Worm (Caenorhabditis elegans) whole organism, L2 larva: ENCODE results near the gene fbxc-32.
"Not testable (repeated sequence)": the region's sequence is repeated elsewhere in the genome, so short reads cannot be mapped to it uniquely, and the experiment has no call there.

ENCODE experiments used
- R02D3.7 ChIP-seq: fragments of 150-350 bp; optimal IDR thresholded peaks from 2 replicates; lab custom pipeline; 2014; ENCODE audit warnings: missing biosample characterization, missing genetic modification characterization
- Y55F3AM.14 ChIP-seq: fragments of 200-800 bp; sonication (Bioruptor generic); optimal IDR thresholded peaks from 2 replicates; lab custom pipeline; 2018; ENCODE audit warnings: mild to moderate bottlenecking, missing genetic modification characterization, missing compliant biosample characterization
- ZK546.5 ChIP-seq: sonication (generic microtip); optimal IDR thresholded peaks from 2 replicates; lab custom pipeline; 2017; ENCODE audit warnings: missing biosample characterization, missing genetic modification characterization
- alr-1 ChIP-seq: fragments of 150-350 bp; optimal IDR thresholded peaks from 2 replicates; lab custom pipeline; 2014; ENCODE audit warnings: missing biosample characterization, missing genetic modification characterization
- aly-2 ChIP-seq: fragments of 150-350 bp; optimal IDR thresholded peaks from 2 replicates; lab custom pipeline; 2014; ENCODE audit warnings: missing biosample characterization, missing genetic modification characterization
- ceh-16 ChIP-seq: fragments of 150-350 bp; optimal IDR thresholded peaks from 2 replicates; lab custom pipeline; 2014; ENCODE audit warnings: missing biosample characterization, missing genetic modification characterization
- ceh-82 ChIP-seq: fragments of 150-350 bp; optimal IDR thresholded peaks from 2 replicates; lab custom pipeline; 2014; ENCODE audit warnings: missing biosample characterization, missing genetic modification characterization
- crh-2 ChIP-seq: sonication (generic microtip); optimal IDR thresholded peaks from 2 replicates; lab custom pipeline; 2017; ENCODE audit warnings: missing biosample characterization, missing genetic modification characterization
- dmd-4 ChIP-seq: sonication (generic microtip); optimal IDR thresholded peaks from 2 replicates; lab custom pipeline; 2017; ENCODE audit warnings: missing biosample characterization, missing genetic modification characterization
- elt-3 ChIP-seq: sonication (generic microtip); optimal IDR thresholded peaks from 2 replicates; lab custom pipeline; 2017; ENCODE audit warnings: missing biosample characterization, missing genetic modification characterization
- fos-1 ChIP-seq: fragments of 150-350 bp; optimal IDR thresholded peaks from 2 replicates; lab custom pipeline; 2014; ENCODE audit warnings: missing biosample characterization, missing genetic modification characterization
- gmeb-1 ChIP-seq: fragments of 150-350 bp; optimal IDR thresholded peaks from 2 replicates; lab custom pipeline; 2014; ENCODE audit warnings: missing biosample characterization, missing genetic modification characterization
- lin-11 ChIP-seq: fragments of 150-350 bp; sonication (generic microtip); optimal IDR thresholded peaks from 2 replicates; lab custom pipeline; 2014; ENCODE audit warnings: missing biosample characterization, missing genetic modification characterization, inconsistent platforms, mixed read lengths
- lin-13 ChIP-seq: fragments of 150-350 bp; optimal IDR thresholded peaks from 2 replicates; lab custom pipeline; 2014; ENCODE audit warnings: missing biosample characterization, missing genetic modification reagents, missing genetic modification characterization
- lin-39 ChIP-seq: fragments of 150-350 bp; optimal IDR thresholded peaks from 2 replicates; lab custom pipeline; 2014; ENCODE audit warnings: missing biosample characterization, missing genetic modification reagents, missing genetic modification characterization
- lsy-2 ChIP-seq, 2 experiments: fragments of 150-350 bp in 1 of 2; sonication (generic microtip) in 1 of 2; optimal IDR thresholded peaks; 2 replicates each; lab custom pipeline; 2014 to 2017; ENCODE audit warnings: missing biosample characterization in 2 of 2, missing genetic modification characterization in 2 of 2
- mab-5 ChIP-seq: fragments of 150-350 bp; optimal IDR thresholded peaks from 2 replicates; lab custom pipeline; 2014; ENCODE audit warnings: missing biosample characterization, missing genetic modification characterization
- mbf-1 ChIP-seq: sonication (generic microtip); optimal IDR thresholded peaks from 2 replicates; lab custom pipeline; 2017; ENCODE audit warnings: missing biosample characterization, missing genetic modification characterization
- mdl-1 ChIP-seq, 2 experiments: fragments of 150-350 bp in 1 of 2; sonication (generic microtip) in 1 of 2; optimal IDR thresholded peaks; 2 replicates each; lab custom pipeline; 2017; ENCODE audit warnings: missing biosample characterization in 2 of 2, missing genetic modification characterization in 2 of 2
- nhr-10 ChIP-seq: sonication (generic microtip); optimal IDR thresholded peaks from 2 replicates; lab custom pipeline; 2017; ENCODE audit warnings: missing biosample characterization, missing genetic modification characterization
- nhr-11 ChIP-seq: fragments of 150-350 bp; optimal IDR thresholded peaks from 2 replicates; lab custom pipeline; 2014; ENCODE audit warnings: missing biosample characterization, missing genetic modification characterization
- nhr-12 ChIP-seq: fragments of 150-350 bp; optimal IDR thresholded peaks from 2 replicates; lab custom pipeline; 2014; ENCODE audit warnings: missing biosample characterization, missing genetic modification characterization
- nhr-129 ChIP-seq: fragments of 150-350 bp; optimal IDR thresholded peaks from 2 replicates; lab custom pipeline; 2014; ENCODE audit warnings: missing biosample characterization, missing genetic modification characterization
- nhr-21 ChIP-seq: fragments of 150-350 bp; optimal IDR thresholded peaks from 2 replicates; lab custom pipeline; 2014; ENCODE audit warnings: missing biosample characterization, missing genetic modification characterization
- nhr-237 ChIP-seq: fragments of 150-350 bp; optimal IDR thresholded peaks from 2 replicates; lab custom pipeline; 2014; ENCODE audit warnings: missing biosample characterization, missing genetic modification characterization
- nhr-6 ChIP-seq: fragments of 150-350 bp; optimal IDR thresholded peaks from 2 replicates; lab custom pipeline; 2014; ENCODE audit warnings: missing biosample characterization, missing genetic modification characterization
- skn-1 ChIP-seq: sonication (generic microtip); optimal IDR thresholded peaks from 2 replicates; lab custom pipeline; 2017; ENCODE audit warnings: missing biosample characterization, missing genetic modification characterization
- sma-3 ChIP-seq: sonication (generic microtip); optimal IDR thresholded peaks from 2 replicates; lab custom pipeline; 2016; ENCODE audit warnings: missing genetic modification reagents, missing genetic modification characterization, missing compliant biosample characterization
- snpc-4 ChIP-seq: fragments of 150-350 bp; optimal IDR thresholded peaks from 2 replicates; lab custom pipeline; 2014; ENCODE audit warnings: missing biosample characterization, missing genetic modification characterization
- zag-1 ChIP-seq: fragments of 150-350 bp; optimal IDR thresholded peaks from 2 replicates; lab custom pipeline; 2014; ENCODE audit warnings: missing biosample characterization, missing genetic modification characterization
- ztf-1 ChIP-seq: fragments of 200-800 bp; sonication (Bioruptor generic); conservative IDR thresholded peaks from 2 replicates; pipeline ENCODE4 v1.3.6; 2022; ENCODE audit warnings: missing genetic modification characterization, missing compliant biosample characterization
- ztf-11 ChIP-seq: sonication (generic microtip); optimal IDR thresholded peaks from 2 replicates; lab custom pipeline; 2017; ENCODE audit warnings: missing biosample characterization, missing genetic modification characterization

fbxc-32 gene

ce11 chrII:948091-948490 is at the start of gene fbxc-32:
Gene fbxc-32 (minus strand): TSS chrII:948191.
- TF ChIP-seq elt-3 (tag; lab: Kevin White, UChicago) (no peak), fos-1 (tag; lab: Kevin White, UChicago) (no peak), lin-13 (GFP tag; lab: Kevin White, UChicago) (no peak), gmeb-1 (tag; lab: Kevin White, UChicago) (no peak), lsy-2 (tag; optimal IDR thresholded peaks at IDR 0.05; lab: Kevin White, UChicago) (no peak), skn-1 (tag; lab: Kevin White, UChicago) (no peak), ceh-16 (tag; lab: Kevin White, UChicago) (no peak), ceh-82 (no peak), mab-5 (tag; lab: Kevin White, UChicago) (no peak), mdl-1 (tag; optimal IDR thresholded peaks at IDR 0.05; lab: Kevin White, UChicago) (no peak), nhr-11 (no peak), nhr-129 (tag; lab: Kevin White, UChicago) (no peak), dmd-4 (tag; lab: Kevin White, UChicago) (no peak)

DNA sequence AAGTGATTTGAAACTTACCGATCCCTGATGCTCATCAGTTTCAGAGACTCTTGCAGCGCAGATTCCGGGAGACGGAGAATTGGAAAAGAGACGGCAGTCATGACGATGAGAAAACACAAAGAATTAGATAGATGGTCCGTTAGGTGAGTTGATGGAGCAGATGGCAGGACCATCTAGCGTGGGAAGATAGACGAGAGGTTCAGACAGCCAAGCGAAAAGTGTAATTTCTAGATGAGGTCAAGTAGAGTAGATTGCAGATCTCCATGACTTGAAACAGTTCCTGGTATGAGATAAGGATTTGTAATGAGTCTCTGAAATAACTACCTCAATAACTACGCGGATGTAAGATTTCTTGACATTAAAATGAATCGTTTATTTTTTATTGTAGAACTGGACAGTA is 48.1 kb upstream of the fbxc-32 start, which contains the start of gene F45D11.11:
TSS of gene F45D11.11 (minus strand) at position 101 of the 400 bp plus-strand sequence.
- not testable (repeated sequence) for TF ChIP-seq ZK546.5, ztf-11, nhr-237 (tag; lab: Kevin White, UChicago)

- TF ChIP-seq skn-1 (tag; lab: Kevin White, UChicago); zag-1; snpc-4 (tag; lab: Kevin White, UChicago): not testable (repeated sequence)
Observed at ce11 chrII:994231-994630, 46.2 kb upstream of the fbxc-32 start, which contains the start of gene F45D11.7. Gene F45D11.7 (plus strand): TSS chrII:994531.

DNA sequence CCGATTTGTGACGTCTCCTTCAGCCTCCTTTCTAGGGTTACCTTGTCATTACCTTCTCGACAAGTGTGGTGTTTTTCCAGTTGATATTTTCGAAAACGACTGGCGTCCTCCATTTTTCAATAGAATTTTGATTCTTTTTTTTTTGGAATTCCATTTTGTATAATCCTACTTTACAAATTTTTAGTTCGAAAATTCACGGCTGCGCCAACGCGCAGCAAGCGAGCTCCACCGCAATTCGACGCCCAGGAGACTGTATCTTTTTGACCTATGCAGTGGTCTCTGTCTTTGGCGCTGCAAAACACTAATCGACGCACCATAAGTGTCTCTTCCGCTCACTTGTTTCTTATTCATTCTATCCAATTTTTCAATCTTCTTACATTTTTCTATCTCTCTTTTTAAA is 43.3 kb upstream of the fbxc-32 start, which contains the start of gene fbxc-42:
TSS of gene fbxc-42 (plus strand) at position 301 of the 400 bp plus-strand sequence.
- TF ChIP-seq elt-3 (tag; lab: Kevin White, UChicago) = no peak
- TF ChIP-seq crh-2 (tag; lab: Kevin White, UChicago) = no peak
- TF ChIP-seq fos-1 (tag; lab: Kevin White, UChicago) = no peak
- TF ChIP-seq nhr-21 (tag; lab: Kevin White, UChicago) = no peak
- no peak for TF ChIP-seq ztf-11 (tag; lab: Kevin White, UChicago)
- TF ChIP-seq ztf-1 (GFP tag; lab: Robert Waterston, UW) = no peak
- no peak for TF ChIP-seq lin-39
- TF ChIP-seq nhr-129 (tag; lab: Kevin White, UChicago) = no peak
- TF ChIP-seq aly-2 (tag; lab: Kevin White, UChicago) = no peak
- no peak for TF ChIP-seq nhr-12 (tag; lab: Kevin White, UChicago)
- TF ChIP-seq sma-3 (GFP tag; lab: Kevin White, UChicago) = no peak
- TF ChIP-seq gmeb-1 (tag; lab: Kevin White, UChicago) = no peak
- no peak for TF ChIP-seq mbf-1 (tag; lab: Kevin White, UChicago)
- no peak for TF ChIP-seq ceh-16 (tag; lab: Kevin White, UChicago)
- TF ChIP-seq Y55F3AM.14 (GFP tag; lab: Kevin White, UChicago) = no peak
- no peak for TF ChIP-seq lin-11 (tag; lab: Kevin White, UChicago)
- TF ChIP-seq nhr-10 (tag; lab: Kevin White, UChicago) = no peak

DNA sequence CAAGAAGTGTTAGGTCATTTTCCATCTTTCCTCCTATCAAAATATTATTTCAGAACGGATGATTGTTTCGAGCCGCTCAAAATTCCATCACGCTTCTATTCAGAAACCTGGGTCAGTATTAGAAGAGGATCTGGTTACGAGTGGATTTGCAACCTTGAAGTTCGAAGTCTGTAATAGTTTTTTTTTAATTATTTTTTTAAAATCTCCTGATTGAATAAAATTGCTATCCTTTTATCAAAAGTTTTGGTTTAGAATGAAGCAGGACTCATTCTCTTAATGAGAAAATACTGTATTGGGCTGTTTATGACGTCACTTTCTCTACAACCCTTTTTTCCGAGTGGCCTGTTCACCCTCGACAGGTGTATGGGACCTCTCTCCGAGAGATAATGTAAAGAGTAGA is 40.4 kb upstream of the fbxc-32 start, which contains the start of gene fbxc-39:
TSS of gene fbxc-39 (plus strand) at position 301 of the 400 bp plus-strand sequence.
- no peak for TF ChIP-seq nhr-6
- no peak for TF ChIP-seq ceh-82
- TF ChIP-seq alr-1 (tag; lab: Kevin White, UChicago) = no peak

- TF ChIP-seq mbf-1, R02D3.7, gmeb-1 (tag; lab: Kevin White, UChicago): not testable (repeated sequence)
Observed at ce11 chrII:985703-986102, 37.7 kb upstream of the fbxc-32 start, which contains the start of gene fbxc-40. Gene fbxc-40 (plus strand): TSS chrII:986003.
